Worm (Caenorhabditis elegans): ENCODE data around the gene C17E7.12.

Gene C17E7.12

DNA sequence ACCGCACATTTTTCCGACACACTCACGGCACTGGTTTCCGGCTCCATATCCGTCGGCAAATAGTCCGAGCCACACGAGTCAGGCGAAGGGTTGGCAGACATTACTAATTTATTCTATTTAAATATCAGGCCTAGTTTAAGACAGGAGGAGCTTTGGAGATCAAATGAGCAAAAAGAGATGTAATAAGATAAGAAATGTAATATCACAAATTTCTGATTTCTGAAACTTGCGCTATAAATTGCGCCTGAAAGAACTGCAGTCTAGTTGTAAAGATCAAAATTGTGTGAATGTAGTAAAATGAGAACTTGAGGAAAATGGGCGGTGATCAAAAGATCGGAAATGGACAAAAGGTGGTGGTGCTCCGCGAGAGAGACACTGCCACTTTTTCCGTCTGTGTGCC is 37.0 kb downstream of the C17E7.12 start, which contains the start of gene nhr-186:
nhr-186 (minus strand) TSS at position 101 of the 400 bp plus-strand sequence.
- TF ChIP-seq unc-62 (GFP tag; optimal IDR thresholded peaks at IDR 0.05): no peak

ce11 chrV:3851760-3852159 is 40.1 kb downstream of the C17E7.12 start:
- no peak for TF ChIP-seq unc-62 (GFP tag; optimal IDR thresholded peaks at IDR 0.05)

DNA sequence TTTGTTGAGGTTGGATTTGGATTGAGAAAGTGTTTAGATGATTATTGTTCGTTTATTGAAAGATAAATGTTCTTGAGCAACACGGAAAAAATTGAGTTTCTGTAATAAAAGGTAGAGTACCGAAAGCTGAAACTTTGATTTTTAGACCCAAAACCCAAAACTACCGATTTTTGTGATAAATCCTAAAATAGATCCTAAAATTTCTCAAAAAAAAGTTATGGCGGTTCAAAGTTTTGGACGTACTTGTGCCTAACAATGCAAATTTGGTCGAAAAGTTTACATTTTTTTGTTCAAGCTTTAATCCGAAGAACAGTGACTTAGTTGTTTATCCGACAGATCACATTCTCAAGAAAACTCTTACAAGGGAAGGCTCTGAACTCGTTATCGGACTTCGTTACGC is 44.6 kb downstream of the C17E7.12 start, which contains the start of gene nhr-185:
nhr-185 (minus strand) TSS at position 101 of the 400 bp plus-strand sequence.
- TF ChIP-seq unc-62 (GFP tag; optimal IDR thresholded peaks at IDR 0.05): no peak

- TF ChIP-seq unc-62 (GFP tag; optimal IDR thresholded peaks at IDR 0.05): no peak
Measured at ce11 chrV:3843926-3844325, 47.9 kb downstream of the C17E7.12 start, which contains the start of gene ugt-32. Gene ugt-32 (minus strand): TSS chrV:3844007.

DNA sequence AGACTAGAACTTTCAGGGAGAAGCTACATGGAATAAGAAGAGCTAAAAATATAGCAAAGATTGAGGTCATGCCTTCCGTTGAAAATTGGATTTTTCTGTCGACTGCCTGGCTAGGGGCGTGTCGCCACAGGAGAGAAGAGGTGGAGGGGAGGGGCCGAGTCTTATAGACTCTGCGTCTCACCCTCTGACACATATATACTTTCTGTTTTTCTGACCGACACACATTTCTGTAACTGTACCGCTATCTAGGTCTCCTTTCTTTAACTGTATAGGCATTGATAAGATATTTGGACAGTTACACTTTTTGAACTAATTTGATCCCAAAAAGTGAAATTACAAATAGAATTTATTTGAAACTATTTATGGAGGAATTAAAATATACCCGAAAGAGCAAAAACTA is 50.4 kb downstream of the C17E7.12 start:
- TF ChIP-seq unc-62 (GFP tag; optimal IDR thresholded peaks at IDR 0.05): no peak

All from whole organism, dauer.